Worm (Caenorhabditis elegans): Measurements from ENCODE around the gene cyp-34A7.

- TF ChIP-seq fkh-10 (GFP tag; optimal IDR thresholded peaks at IDR 0.05), result no peak
- TF ChIP-seq unc-86 (tag; optimal IDR thresholded peaks at IDR 0.05), result no peak
Measured at ce11 chrV:3974361-3974760, 10.7 kb upstream of the cyp-34A7 start, which contains the start of gene str-82.

All from whole organism, L1 larva.